Worm (Caenorhabditis elegans) whole organism, L2 larva: ENCODE measurements around the gene idpc-4.
A peak's percentile ranks its signal among the peaks of the same experiment; 100 is the strongest.

ENCODE experiments used
- C34F6.9 ChIP-seq: fragments of 150-350 bp; optimal IDR thresholded peaks from 2 replicates; lab custom pipeline; 2014; ENCODE audit warnings: missing biosample characterization, missing genetic modification characterization
- R02D3.7 ChIP-seq: fragments of 150-350 bp; optimal IDR thresholded peaks from 2 replicates; lab custom pipeline; 2014; ENCODE audit warnings: missing biosample characterization, missing genetic modification characterization
- aly-2 ChIP-seq: fragments of 150-350 bp; optimal IDR thresholded peaks from 2 replicates; lab custom pipeline; 2014; ENCODE audit warnings: missing biosample characterization, missing genetic modification characterization
- ama-1 ChIP-seq: fragments of 150-350 bp; optimal IDR thresholded peaks from 2 replicates; lab custom pipeline; 2018; ENCODE audit warnings: inconsistent platforms
- egl-27 ChIP-seq: sonication (generic microtip); optimal IDR thresholded peaks from 3 replicates; lab custom pipeline; 2017; ENCODE audit warnings: missing biosample characterization, missing genetic modification reagents, missing genetic modification characterization
- elt-1 ChIP-seq: fragments of 150-350 bp; optimal IDR thresholded peaks from 2 replicates; lab custom pipeline; 2014; ENCODE audit warnings: missing biosample characterization, missing genetic modification characterization
- fos-1 ChIP-seq: fragments of 150-350 bp; optimal IDR thresholded peaks from 2 replicates; lab custom pipeline; 2014; ENCODE audit warnings: missing biosample characterization, missing genetic modification characterization
- lin-11 ChIP-seq: fragments of 150-350 bp; sonication (generic microtip); optimal IDR thresholded peaks from 2 replicates; lab custom pipeline; 2014; ENCODE audit warnings: missing biosample characterization, missing genetic modification characterization, inconsistent platforms, mixed read lengths
- lin-39 ChIP-seq: fragments of 150-350 bp; optimal IDR thresholded peaks from 2 replicates; lab custom pipeline; 2014; ENCODE audit warnings: missing biosample characterization, missing genetic modification reagents, missing genetic modification characterization
- nhr-12 ChIP-seq: fragments of 150-350 bp; optimal IDR thresholded peaks from 2 replicates; lab custom pipeline; 2014; ENCODE audit warnings: missing biosample characterization, missing genetic modification characterization
- nhr-77 ChIP-seq: fragments of 150-350 bp; optimal IDR thresholded peaks from 2 replicates; lab custom pipeline; 2014; ENCODE audit warnings: missing biosample characterization, missing genetic modification characterization
- skn-1 ChIP-seq: sonication (generic microtip); optimal IDR thresholded peaks from 2 replicates; lab custom pipeline; 2017; ENCODE audit warnings: missing biosample characterization, missing genetic modification characterization
- snpc-4 ChIP-seq: fragments of 150-350 bp; optimal IDR thresholded peaks from 2 replicates; lab custom pipeline; 2014; ENCODE audit warnings: missing biosample characterization, missing genetic modification characterization
- unc-39 ChIP-seq: fragments of 150-350 bp; optimal IDR thresholded peaks from 2 replicates; lab custom pipeline; 2014; ENCODE audit warnings: missing biosample characterization, missing genetic modification characterization

DNA sequence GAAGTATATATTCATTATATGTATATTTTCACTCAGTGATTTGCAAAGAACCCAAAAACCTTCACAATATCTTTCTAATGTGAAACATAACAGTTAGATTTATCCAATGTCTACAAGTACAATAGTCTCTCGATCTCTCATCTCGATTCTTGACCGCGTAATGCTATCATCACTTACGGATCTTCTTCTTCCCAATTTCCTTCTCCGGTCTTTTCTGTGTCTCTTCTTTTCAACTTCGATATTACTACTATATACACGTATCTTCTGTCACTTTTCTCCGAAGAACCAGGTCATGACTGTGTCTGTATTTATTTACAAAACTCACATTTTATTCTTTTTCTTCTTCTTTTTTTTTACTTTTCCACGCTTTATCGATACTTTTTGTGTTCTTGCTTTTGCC, 36.6 kb upstream of the idpc-4 start:
- no peak for TF ChIP-seq skn-1 (tag; lab: Kevin White, UChicago)
- TF ChIP-seq R02D3.7 (tag; lab: Kevin White, UChicago): no peak
- TF ChIP-seq aly-2 (tag; lab: Kevin White, UChicago): no peak
- no peak for TF ChIP-seq elt-1 (tag; lab: Kevin White, UChicago)
- TF ChIP-seq C34F6.9: no peak
- TF ChIP-seq unc-39 (tag; lab: Kevin White, UChicago): no peak
- no peak for TF ChIP-seq ama-1 (lab: Kevin White, UChicago)
- peak; percentile 18 for TF ChIP-seq fos-1
- no peak for TF ChIP-seq lin-39 (tag; lab: Kevin White, UChicago)
- TF ChIP-seq nhr-77 (tag; lab: Kevin White, UChicago): no peak
- TF ChIP-seq snpc-4 (tag; lab: Kevin White, UChicago): no peak
- TF ChIP-seq lin-11 (tag; lab: Kevin White, UChicago): no peak
- no peak for TF ChIP-seq nhr-12 (tag; lab: Kevin White, UChicago)
- TF ChIP-seq egl-27: no peak
